Worm (Caenorhabditis elegans) whole organism, young adult: ENCODE data around the gene hot-9.

Experiments
- dpl-1 ChIP-seq: fragments of 150-350 bp; optimal IDR thresholded peaks from 2 replicates; lab custom pipeline; 2014; ENCODE audit warnings: missing biosample characterization, missing genetic modification reagents, missing genetic modification characterization
- lin-26 ChIP-seq: fragments of 200-800 bp; sonication (Bioruptor generic); IDR thresholded peaks from 2 replicates; pipeline ENCODE4 v1.3.6; 2022; ENCODE audit warnings: missing genetic modification reagents, missing genetic modification characterization, missing compliant biosample characterization
- lin-35 ChIP-seq, 3 experiments: fragments of 150-350 bp in 2 of 3; sonication (generic microtip) in 1 of 3; optimal IDR thresholded peaks; 2 replicates each; lab custom pipeline; 2014 to 2018; ENCODE audit warnings: missing biosample characterization in 3 of 3, missing genetic modification characterization in 3 of 3, missing genetic modification reagents in 3 of 3
- pha-4 ChIP-seq: fragments of 150-350 bp; sonication (generic microtip); optimal IDR thresholded peaks from 2 replicates; lab custom pipeline; 2014; ENCODE audit warnings: missing biosample characterization, missing genetic modification reagents, missing genetic modification characterization
- unc-62 ChIP-seq: fragments of 150-350 bp; optimal IDR thresholded peaks from 2 replicates; lab custom pipeline; 2014; ENCODE audit warnings: missing biosample characterization, missing genetic modification reagents, missing genetic modification characterization
- ztf-28 ChIP-seq: fragments of 200-800 bp; sonication (Bioruptor generic); IDR thresholded peaks from 2 replicates; pipeline ENCODE4 v1.3.6; 2022; ENCODE audit warnings: missing genetic modification reagents, missing genetic modification characterization, missing compliant biosample characterization

- no peak for TF ChIP-seq lin-26 (GFP tag; lab: Robert Waterston, UW)
- no peak for TF ChIP-seq ztf-28
- TF ChIP-seq pha-4 (tag; lab: Kevin White, UChicago), result no peak
- TF ChIP-seq unc-62 (GFP tag; lab: Kevin White, UChicago), result no peak
- TF ChIP-seq lin-35 (GFP tag; optimal IDR thresholded peaks at IDR 0.05; lab: Kevin White, UChicago), result no peak
- no peak for TF ChIP-seq dpl-1 (GFP tag; lab: Kevin White, UChicago)
These were observed 43.6 kb upstream of the hot-9 start, which contains the start of gene ivd-1 for ce11 chrIV:5088814-5089322.
